Worm (Caenorhabditis elegans): ENCODE measurements around the gene B0218.7.

DNA sequence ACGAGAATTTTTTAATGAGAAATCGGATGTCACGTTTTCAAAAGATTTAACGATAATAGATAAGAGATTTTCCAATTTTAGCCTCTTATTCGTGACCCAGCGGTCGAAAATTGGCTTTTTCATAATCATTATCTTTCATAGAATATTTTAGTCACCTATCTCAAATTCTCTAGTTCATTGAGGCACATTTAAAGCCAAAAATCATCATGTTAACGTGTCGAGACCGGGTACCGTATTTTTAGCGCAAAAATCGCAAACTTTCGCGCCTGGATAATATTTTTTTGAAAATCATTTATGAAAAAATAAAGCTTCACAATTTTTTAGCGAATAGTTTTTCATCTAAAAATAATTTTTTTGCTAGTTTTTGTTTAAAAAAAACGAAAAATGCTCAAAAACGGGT, at the start of gene B0218.7:
- TF ChIP-seq somi-1 (GFP tag; optimal IDR thresholded peaks at IDR 0.05) (no peak), F33H1.4 (GFP tag; IDR thresholded peaks at IDR 0.05) (no peak), unc-130 (GFP tag; optimal IDR thresholded peaks at IDR 0.05) (no peak), aptf-3 (GFP tag; IDR thresholded peaks at IDR 0.05) (no peak), hmg-20 (GFP tag; IDR thresholded peaks at IDR 0.05) (no peak), madf-6 (GFP tag; IDR thresholded peaks at IDR 0.05) (no peak), F23B12.7 (tag; optimal IDR thresholded peaks at IDR 0.05; ENCODE audit: insufficient read depth) (no peak), ama-1 (optimal IDR thresholded peaks at IDR 0.05) (no peak), ama-1 (GFP tag; optimal IDR thresholded peaks at IDR 0.05) (no peak), nhr-90 (tag; optimal IDR thresholded peaks at IDR 0.05) (no peak), him-1 (tag; optimal IDR thresholded peaks at IDR 0.05) (no peak), lsl-1 (GFP tag; optimal IDR thresholded peaks at IDR 0.05) (no peak), ztf-3 (GFP tag; optimal IDR thresholded peaks at IDR 0.05) (no peak), ceh-40 (GFP tag; IDR thresholded peaks at IDR 0.05) (no peak), ztf-18 (tag; optimal IDR thresholded peaks at IDR 0.05) (no peak)

All from whole organism, young adult.